Worm (Caenorhabditis elegans): ENCODE data around the gene Y70C5C.1.

Y70C5C.1 gene

ce11 chrV:16672198-16672597 lies 27.8 kb upstream of the Y70C5C.1 start, which contains the start of gene F14F8.8:
TSS of gene F14F8.8 (minus strand) at chrV:16672298.
- TF ChIP-seq pha-4 (tag; optimal IDR thresholded peaks at IDR 0.05) = no peak
- no peak for TF ChIP-seq eor-1 (tag; optimal IDR thresholded peaks at IDR 0.05)
- no peak for TF ChIP-seq nhr-11 (tag; optimal IDR thresholded peaks at IDR 0.05)
- no peak for TF ChIP-seq nhr-67 (tag; optimal IDR thresholded peaks at IDR 0.05)
- no peak for TF ChIP-seq fos-1 (tag; optimal IDR thresholded peaks at IDR 0.05)
- no peak for TF ChIP-seq nhr-23 (tag; optimal IDR thresholded peaks at IDR 0.05)
- no peak for TF ChIP-seq nhr-28 (tag; optimal IDR thresholded peaks at IDR 0.05)
- no peak for TF ChIP-seq sea-2 (GFP tag; optimal IDR thresholded peaks at IDR 0.05)
- no peak for TF ChIP-seq mdl-1 (tag; optimal IDR thresholded peaks at IDR 0.05)
- no peak for TF ChIP-seq mml-1 (tag; optimal IDR thresholded peaks at IDR 0.05)
- TF ChIP-seq lin-39 (tag; optimal IDR thresholded peaks at IDR 0.05) = no peak
- TF ChIP-seq tbx-2 (tag; optimal IDR thresholded peaks at IDR 0.05) = no peak
- TF ChIP-seq ZK546.5 (tag; optimal IDR thresholded peaks at IDR 0.05) = no peak
- no peak for TF ChIP-seq nhr-77 (tag; optimal IDR thresholded peaks at IDR 0.05)
- TF ChIP-seq egl-5 (tag; optimal IDR thresholded peaks at IDR 0.05) = no peak
- TF ChIP-seq egl-27 (tag; optimal IDR thresholded peaks at IDR 0.05) = no peak
- no peak for TF ChIP-seq skn-1 (tag; optimal IDR thresholded peaks at IDR 0.05)

- TF ChIP-seq egl-5 (tag; optimal IDR thresholded peaks at IDR 0.05) (no peak), hmg-11 (tag; optimal IDR thresholded peaks at IDR 0.05) (no peak)
Measured at ce11 chrV:16674399-16674798, 25.6 kb upstream of the Y70C5C.1 start.

- TF ChIP-seq tbx-2 (tag; optimal IDR thresholded peaks at IDR 0.05) (no peak), pqm-1 (tag; optimal IDR thresholded peaks at IDR 0.05) (no peak), ZK546.5 (tag; optimal IDR thresholded peaks at IDR 0.05) (no peak), hmg-11 (tag; optimal IDR thresholded peaks at IDR 0.05) (no peak), elt-2 (tag; optimal IDR thresholded peaks at IDR 0.05) (no peak), zag-1 (tag; optimal IDR thresholded peaks at IDR 0.05) (no peak), nhr-25 (tag; optimal IDR thresholded peaks at IDR 0.05) (no peak), lsy-12 (tag; optimal IDR thresholded peaks at IDR 0.05) (no peak), nhr-23 (tag; optimal IDR thresholded peaks at IDR 0.05) (no peak), skn-1 (tag; optimal IDR thresholded peaks at IDR 0.05) (no peak), eor-1 (tag; optimal IDR thresholded peaks at IDR 0.05) (no peak), egl-5 (tag; optimal IDR thresholded peaks at IDR 0.05) (no peak), ceh-9 (tag; optimal IDR thresholded peaks at IDR 0.05) (no peak), pha-4 (tag; optimal IDR thresholded peaks at IDR 0.05) (no peak)
Measured at ce11 chrV:16675553-16675952, 24.5 kb upstream of the Y70C5C.1 start, which contains the start of gene srz-1. TSS of gene srz-1 (plus strand) at chrV:16675853.

- TF ChIP-seq pha-4 (tag; optimal IDR thresholded peaks at IDR 0.05) = no peak
- no peak for TF ChIP-seq nhr-237 (tag; optimal IDR thresholded peaks at IDR 0.05)
- TF ChIP-seq nhr-11 (tag; optimal IDR thresholded peaks at IDR 0.05) = no peak
- no peak for TF ChIP-seq unc-39 (tag; optimal IDR thresholded peaks at IDR 0.05)
- no peak for TF ChIP-seq lin-15B (tag; optimal IDR thresholded peaks at IDR 0.05)
- TF ChIP-seq mml-1 (tag; optimal IDR thresholded peaks at IDR 0.05) = no peak
- TF ChIP-seq hmg-11 (tag; optimal IDR thresholded peaks at IDR 0.05) = no peak
- no peak for TF ChIP-seq eor-1 (tag; optimal IDR thresholded peaks at IDR 0.05)
- no peak for TF ChIP-seq ceh-9 (tag; optimal IDR thresholded peaks at IDR 0.05)
- TF ChIP-seq elt-3 (tag; optimal IDR thresholded peaks at IDR 0.05) = no peak
- no peak for TF ChIP-seq nhr-28 (tag; optimal IDR thresholded peaks at IDR 0.05)
- TF ChIP-seq nhr-43 (tag; optimal IDR thresholded peaks at IDR 0.05; ENCODE audit: poor library complexity, severe bottlenecking) = no peak
- no peak for TF ChIP-seq jun-1 (tag; optimal IDR thresholded peaks at IDR 0.05)
- TF ChIP-seq aly-2 (tag; optimal IDR thresholded peaks at IDR 0.05) = no peak
- no peak for TF ChIP-seq pqm-1 (tag; optimal IDR thresholded peaks at IDR 0.05)
- TF ChIP-seq nfya-1 (tag; optimal IDR thresholded peaks at IDR 0.05; ENCODE audit: insufficient read depth) = no peak
- no peak for TF ChIP-seq nhr-25 (tag; optimal IDR thresholded peaks at IDR 0.05)
- TF ChIP-seq sea-2 (GFP tag; optimal IDR thresholded peaks at IDR 0.05) = no peak
- no peak for TF ChIP-seq daf-12 (tag; optimal IDR thresholded peaks at IDR 0.05)
Measured at ce11 chrV:16679237-16679636, 20.8 kb upstream of the Y70C5C.1 start, which contains the start of gene srz-103. TSS of gene srz-103 (minus strand) at chrV:16679337.

- TF ChIP-seq lin-15B (tag; optimal IDR thresholded peaks at IDR 0.05) (no peak), nhr-23 (tag; optimal IDR thresholded peaks at IDR 0.05) (no peak), nhr-12 (tag; optimal IDR thresholded peaks at IDR 0.05) (no peak), nhr-67 (tag; optimal IDR thresholded peaks at IDR 0.05) (no peak), nhr-43 (tag; optimal IDR thresholded peaks at IDR 0.05; ENCODE audit: poor library complexity, severe bottlenecking) (no peak), zag-1 (tag; optimal IDR thresholded peaks at IDR 0.05) (no peak), ztf-11 (tag; optimal IDR thresholded peaks at IDR 0.05) (no peak), ceh-28 (tag; optimal IDR thresholded peaks at IDR 0.05) (no peak), lin-39 (tag; optimal IDR thresholded peaks at IDR 0.05) (no peak), elt-2 (tag; optimal IDR thresholded peaks at IDR 0.05) (no peak), nhr-25 (tag; optimal IDR thresholded peaks at IDR 0.05) (no peak), fkh-10 (GFP tag; optimal IDR thresholded peaks at IDR 0.05) (no peak), unc-39 (tag; optimal IDR thresholded peaks at IDR 0.05) (no peak), lsy-12 (tag; optimal IDR thresholded peaks at IDR 0.05) (no peak), pqm-1 (tag; optimal IDR thresholded peaks at IDR 0.05) (no peak), ceh-16 (tag; optimal IDR thresholded peaks at IDR 0.05) (no peak), ama-1 (optimal IDR thresholded peaks at IDR 0.05) (no peak), tbx-2 (tag; optimal IDR thresholded peaks at IDR 0.05) (no peak), ztf-4 (tag; optimal IDR thresholded peaks at IDR 0.05) (no peak), elt-3 (tag; optimal IDR thresholded peaks at IDR 0.05) (no peak)
Measured at ce11 chrV:16679981-16680380, 20.0 kb upstream of the Y70C5C.1 start, which contains the start of gene srw-44. TSS of gene srw-44 (plus strand) at chrV:16680281.

Data from whole organism, L3 larva.